Worm (Caenorhabditis elegans) whole organism, midembryonic: ENCODE results near the gene ugt-48.

Source experiments
- T22C8.4 ChIP-seq: fragments of 200-800 bp; sonication (Bioruptor generic); IDR thresholded peaks from 2 replicates; pipeline ENCODE4 v1.3.6; 2022; ENCODE audit warnings: missing genetic modification characterization, missing compliant biosample characterization
- cog-1 ChIP-seq: sonication (generic microtip); optimal IDR thresholded peaks from 2 replicates; lab custom pipeline; 2016; ENCODE audit warnings: missing genetic modification characterization, missing compliant biosample characterization
- flt-1 ChIP-seq: fragments of 200-800 bp; sonication (Bioruptor generic); IDR thresholded peaks from 2 replicates; pipeline ENCODE4 v1.3.6; 2022; ENCODE audit warnings: missing genetic modification characterization, missing compliant biosample characterization
- klf-2 ChIP-seq: fragments of 200-800 bp; sonication (Bioruptor generic); conservative IDR thresholded peaks from 2 replicates; pipeline ENCODE4 v1.3.6; 2022; ENCODE audit warnings: missing genetic modification reagents, missing genetic modification characterization, missing compliant biosample characterization
- med-1 ChIP-seq: sonication (generic microtip); optimal IDR thresholded peaks from 2 replicates; lab custom pipeline; 2017; ENCODE audit warnings: missing genetic modification characterization, mild to moderate bottlenecking, missing compliant biosample characterization, antibody characterized with exemption, missing genetic modification reagents; ENCODE audit not compliant: insufficient read depth
- ref-1 ChIP-seq: fragments of 200-800 bp; sonication (Bioruptor generic); conservative IDR thresholded peaks from 2 replicates; pipeline ENCODE4 v1.3.6; 2022; ENCODE audit warnings: missing genetic modification reagents, missing genetic modification characterization, missing compliant biosample characterization
- tab-1 ChIP-seq: fragments of 200-800 bp; sonication (Bioruptor generic); IDR thresholded peaks from 2 replicates; pipeline ENCODE4 v1.3.6; 2022; ENCODE audit warnings: missing genetic modification characterization, missing compliant biosample characterization
- ztf-23 ChIP-seq: fragments of 200-800 bp; sonication (Bioruptor generic); IDR thresholded peaks from 2 replicates; pipeline ENCODE4 v1.3.6; 2022; ENCODE audit warnings: missing genetic modification reagents, missing genetic modification characterization, missing compliant biosample characterization
- ztf-29 ChIP-seq: fragments of 200-800 bp; sonication (Bioruptor generic); IDR thresholded peaks from 2 replicates; pipeline ENCODE4 v1.3.6; 2022; ENCODE audit warnings: missing genetic modification reagents, missing genetic modification characterization, missing compliant biosample characterization

The ugt-48 gene

ce11 chrV:5584293-5584776, 36.5 kb upstream of the ugt-48 start, which contains the start of gene pas-6:
Gene pas-6 (minus strand): TSS chrV:5584343.
- TF ChIP-seq klf-2 (GFP tag; lab: Robert Waterston, UW) (no peak), flt-1 (GFP tag; lab: Robert Waterston, UW) (no peak), T22C8.4 (GFP tag; lab: Robert Waterston, UW) (no peak), med-1 (no peak), ref-1 (no peak), cog-1 (no peak), tab-1 (GFP tag; lab: Robert Waterston, UW) (no peak), ztf-23 (GFP tag; lab: Robert Waterston, UW) (no peak), ztf-29 (no peak)

ce11 chrV:5582860-5583259, 35.0 kb upstream of the ugt-48 start:
- no peak for TF ChIP-seq ref-1
- no peak for TF ChIP-seq cog-1
- no peak for TF ChIP-seq T22C8.4 (GFP tag; lab: Robert Waterston, UW)
- TF ChIP-seq tab-1 (GFP tag; lab: Robert Waterston, UW) = no peak
- TF ChIP-seq flt-1 (GFP tag; lab: Robert Waterston, UW) = no peak
- no peak for TF ChIP-seq ztf-23 (GFP tag; lab: Robert Waterston, UW)
- TF ChIP-seq ztf-29 = no peak
- TF ChIP-seq med-1 = no peak
- TF ChIP-seq klf-2 (GFP tag; lab: Robert Waterston, UW) = no peak

- TF ChIP-seq cog-1 (no peak), tab-1 (GFP tag; lab: Robert Waterston, UW) (no peak), flt-1 (GFP tag; lab: Robert Waterston, UW) (no peak), T22C8.4 (GFP tag; lab: Robert Waterston, UW) (no peak), med-1 (no peak), ref-1 (no peak), ztf-29 (no peak), klf-2 (GFP tag; lab: Robert Waterston, UW) (no peak), ztf-23 (GFP tag; lab: Robert Waterston, UW) (no peak)
These were observed 34.4 kb upstream of the ugt-48 start for ce11 chrV:5582308-5582707.

ce11 chrV:5581312-5581711, 33.5 kb upstream of the ugt-48 start, which contains the start of gene klc-2:
Gene klc-2 (minus strand): TSS chrV:5581412.
- TF ChIP-seq tab-1 (GFP tag; lab: Robert Waterston, UW) = no peak
- TF ChIP-seq klf-2 (GFP tag; lab: Robert Waterston, UW) = no peak
- no peak for TF ChIP-seq flt-1 (GFP tag; lab: Robert Waterston, UW)
- no peak for TF ChIP-seq ztf-23 (GFP tag; lab: Robert Waterston, UW)
- no peak for TF ChIP-seq T22C8.4 (GFP tag; lab: Robert Waterston, UW)
- TF ChIP-seq ztf-29 = no peak

ce11 chrV:5580517-5580916, 32.7 kb upstream of the ugt-48 start:
- TF ChIP-seq ref-1 = no peak
- TF ChIP-seq T22C8.4 (GFP tag; lab: Robert Waterston, UW) = peak; percentile 79
- no peak for TF ChIP-seq med-1
- TF ChIP-seq ztf-29 = 0 out of 2 replicates have a peak, but pooled peaks have one; percentile 19
- peak; percentile 73 for TF ChIP-seq cog-1
- no peak for TF ChIP-seq ztf-23 (GFP tag; lab: Robert Waterston, UW)
- TF ChIP-seq klf-2 (GFP tag; lab: Robert Waterston, UW) = no peak
- TF ChIP-seq tab-1 (GFP tag; lab: Robert Waterston, UW) = no peak

ce11 chrV:5579666-5580065, 31.8 kb upstream of the ugt-48 start:
- TF ChIP-seq T22C8.4 (GFP tag; lab: Robert Waterston, UW) (no peak), ztf-29 (no peak), tab-1 (GFP tag; lab: Robert Waterston, UW) (no peak), cog-1 (no peak), ref-1 (no peak), med-1 (no peak), klf-2 (GFP tag; lab: Robert Waterston, UW) (no peak), ztf-23 (GFP tag; lab: Robert Waterston, UW) (no peak)

- no peak for TF ChIP-seq ref-1
- TF ChIP-seq med-1 = no peak
- no peak for TF ChIP-seq tab-1 (GFP tag; lab: Robert Waterston, UW)
- TF ChIP-seq cog-1 = no peak
- no peak for TF ChIP-seq ztf-29
- TF ChIP-seq flt-1 (GFP tag; lab: Robert Waterston, UW) = no peak
- no peak for TF ChIP-seq klf-2 (GFP tag; lab: Robert Waterston, UW)
- no peak for TF ChIP-seq T22C8.4 (GFP tag; lab: Robert Waterston, UW)
- TF ChIP-seq ztf-23 (GFP tag; lab: Robert Waterston, UW) = no peak
These were observed 28.1 kb upstream of the ugt-48 start for ce11 chrV:5576008-5576407.

ce11 chrV:5571691-5572090, 23.8 kb upstream of the ugt-48 start:
- TF ChIP-seq flt-1 (GFP tag; lab: Robert Waterston, UW) = no peak
- no peak for TF ChIP-seq ztf-23 (GFP tag; lab: Robert Waterston, UW)
- no peak for TF ChIP-seq ztf-29
- no peak for TF ChIP-seq T22C8.4 (GFP tag; lab: Robert Waterston, UW)
- TF ChIP-seq klf-2 (GFP tag; lab: Robert Waterston, UW) = no peak
- no peak for TF ChIP-seq tab-1 (GFP tag; lab: Robert Waterston, UW)
- no peak for TF ChIP-seq ref-1
- TF ChIP-seq med-1 = no peak
- TF ChIP-seq cog-1 = no peak

- TF ChIP-seq tab-1 (GFP tag; lab: Robert Waterston, UW) (no peak), klf-2 (GFP tag; lab: Robert Waterston, UW) (no peak), cog-1 (no peak), ref-1 (no peak), med-1 (no peak), T22C8.4 (GFP tag; lab: Robert Waterston, UW) (no peak)
These were observed 22.6 kb upstream of the ugt-48 start, which contains the start of gene glb-6 for ce11 chrV:5570433-5570832. Gene glb-6 (minus strand): TSS chrV:5570533.

ce11 chrV:5567119-5567518, 19.3 kb upstream of the ugt-48 start, which contains the start of gene C18C4.7:
Gene C18C4.7 (minus strand): TSS chrV:5567219.
- TF ChIP-seq ref-1 (no peak), ztf-29 (no peak), med-1 (no peak), ztf-23 (GFP tag; lab: Robert Waterston, UW) (no peak), tab-1 (GFP tag; lab: Robert Waterston, UW) (no peak), flt-1 (GFP tag; lab: Robert Waterston, UW) (no peak), klf-2 (GFP tag; lab: Robert Waterston, UW) (no peak), T22C8.4 (GFP tag; lab: Robert Waterston, UW) (no peak), cog-1 (no peak)
